Fruit fly (Drosophila melanogaster): ENCODE results near the gene msl-2.
A peak's percentile ranks its signal among the peaks of the same experiment; 100 is the strongest.

The msl-2 gene

dm6 chr2L:3472242-3472641 lies 6.3 kb upstream of the msl-2 start, which contains the start of gene Pgant4 (continued):
- no peak for TF ChIP-seq kay (GFP tag; optimal IDR thresholded peaks at IDR 0.05)
- no peak for TF ChIP-seq toy (GFP tag; IDR thresholded peaks at IDR 0.05)
- peak; percentile 14 for TF ChIP-seq CG31365 (tag; optimal IDR thresholded peaks at IDR 0.05)
- peak; percentile 40 to 69 for TF ChIP-seq dpn (GFP tag; optimal IDR thresholded peaks at IDR 0.05)
- no peak for TF ChIP-seq Atf-2 (GFP tag; optimal IDR thresholded peaks at IDR 0.05)
- peak; percentile 53 for TF ChIP-seq caup (GFP tag; optimal IDR thresholded peaks at IDR 0.05; ENCODE audit: severe bottlenecking)
- TF ChIP-seq Usf (GFP tag; optimal IDR thresholded peaks at IDR 0.05), result no peak
- no peak for TF ChIP-seq Bteb2 (GFP tag; optimal IDR thresholded peaks at IDR 0.05)
- TF ChIP-seq CG12236 (GFP tag; optimal IDR thresholded peaks at IDR 0.05), result no peak
- no peak for TF ChIP-seq exex (tag; optimal IDR thresholded peaks at IDR 0.05)
- TF ChIP-seq CG34422 (GFP tag; IDR thresholded peaks at IDR 0.05), result peak; percentile 76
- no peak for TF ChIP-seq BtbVII (GFP tag; optimal IDR thresholded peaks at IDR 0.05)
- 0 out of 3 replicates have a peak, but pooled peaks have one; percentile 16 for TF ChIP-seq so (GFP tag; IDR thresholded peaks at IDR 0.05)
- peak; percentile 41 for TF ChIP-seq Ets65A (GFP tag)
- TF ChIP-seq vvl (GFP tag; IDR thresholded peaks at IDR 0.05), result peak; percentile 76
- TF ChIP-seq vnd (GFP tag; IDR thresholded peaks at IDR 0.05; ENCODE audit: partially characterized antibody), result no peak
- TF ChIP-seq Camta (GFP tag; optimal IDR thresholded peaks at IDR 0.05), result peak; percentile 35
- no peak for TF ChIP-seq bigmax (GFP tag; optimal IDR thresholded peaks at IDR 0.05)
- peak; percentile 20 for TF ChIP-seq pzg (GFP tag; optimal IDR thresholded peaks at IDR 0.05)
- no peak for TF ChIP-seq bowl (GFP tag; IDR thresholded peaks at IDR 0.05)
- TF ChIP-seq mirr (GFP tag; optimal IDR thresholded peaks at IDR 0.05), result no peak
- TF ChIP-seq CG11398 (GFP tag; optimal IDR thresholded peaks at IDR 0.05), result no peak
- peak; percentile 39 for TF ChIP-seq CG8089 (GFP tag; optimal IDR thresholded peaks at IDR 0.05)
- TF ChIP-seq sug (tag; optimal IDR thresholded peaks at IDR 0.05), result peak; percentile 60
- 0 out of 2 replicates have a peak, but pooled peaks have one; percentile 32 for TF ChIP-seq CG8765 (GFP tag; IDR thresholded peaks at IDR 0.05)
- TF ChIP-seq CG9797 (GFP tag; optimal IDR thresholded peaks at IDR 0.05), result no peak
- peak; percentile 3 for TF ChIP-seq cato (GFP tag; optimal IDR thresholded peaks at IDR 0.05; ENCODE audit: borderline replicate concordance)
- no peak for TF ChIP-seq CG3995 (GFP tag; optimal IDR thresholded peaks at IDR 0.05)
- no peak for TF ChIP-seq lbe (GFP tag; optimal IDR thresholded peaks at IDR 0.05)
- no peak for TF ChIP-seq CG15011 (GFP tag; optimal IDR thresholded peaks at IDR 0.05)
- TF ChIP-seq Nf-YA (GFP tag; IDR thresholded peaks at IDR 0.05), result peak; percentile 15; the same call in 1 of the 2 replicates
- TF ChIP-seq CG7271 (tag; optimal IDR thresholded peaks at IDR 0.05), result no peak
- TF ChIP-seq CG7786 (GFP tag; optimal IDR thresholded peaks at IDR 0.05), result no peak
- no peak for TF ChIP-seq corto (GFP tag; optimal IDR thresholded peaks at IDR 0.05)
- peak; percentile 43 for TF ChIP-seq phol (tag; optimal IDR thresholded peaks at IDR 0.05)
- peak; percentile 51 for TF ChIP-seq sisA (GFP tag; IDR thresholded peaks at IDR 0.05)
- TF ChIP-seq nom (GFP tag; optimal IDR thresholded peaks at IDR 0.05), result no peak
- TF ChIP-seq CG16779 (GFP tag; IDR thresholded peaks at IDR 0.05), result no peak
- peak; percentile 40 for TF ChIP-seq unpg (GFP tag; optimal IDR thresholded peaks at IDR 0.05)
- no peak for TF ChIP-seq PHDP (tag; optimal IDR thresholded peaks at IDR 0.05)
- no peak for TF ChIP-seq Hr78 (GFP tag; optimal IDR thresholded peaks at IDR 0.05)
- no peak for TF ChIP-seq pb (GFP tag; optimal IDR thresholded peaks at IDR 0.05)
- TF ChIP-seq chinmo (GFP tag; IDR thresholded peaks at IDR 0.05; ENCODE audit: partially characterized antibody), result no peak
- peak; percentile 39 for TF ChIP-seq Fer1 (GFP tag; optimal IDR thresholded peaks at IDR 0.05)
- TF ChIP-seq Poxn (GFP tag; IDR thresholded peaks at IDR 0.05), result no peak
- no peak for TF ChIP-seq yki (optimal IDR thresholded peaks at IDR 0.05)
- TF ChIP-seq CG10267 (tag; optimal IDR thresholded peaks at IDR 0.05), result peak; percentile 43
- peak; percentile 88 for TF ChIP-seq CG13894 (tag; optimal IDR thresholded peaks at IDR 0.05)
- no peak for TF ChIP-seq fd96Cb (tag; optimal IDR thresholded peaks at IDR 0.05)
- no peak for TF ChIP-seq Neu2 (GFP tag; optimal IDR thresholded peaks at IDR 0.05; ENCODE audit: borderline replicate concordance)
- no peak for TF ChIP-seq scrt (GFP tag; optimal IDR thresholded peaks at IDR 0.05)
